Worm (Caenorhabditis elegans) whole organism, late embryonic: ENCODE results near the gene nspa-10.
A peak's percentile ranks its signal among the peaks of the same experiment; 100 is the strongest.

Experiments used
- C08G9.2 ChIP-seq: sonication (generic microtip); optimal IDR thresholded peaks from 2 replicates; lab custom pipeline; 2016; ENCODE audit warnings: mild to moderate bottlenecking, missing genetic modification characterization, moderate library complexity, missing compliant biosample characterization
- F13H6.1 ChIP-seq: sonication (generic microtip); optimal IDR thresholded peaks from 2 replicates; lab custom pipeline; 2016; ENCODE audit warnings: missing genetic modification characterization, missing compliant biosample characterization
- K09A11.1 ChIP-seq: sonication (generic microtip); optimal IDR thresholded peaks from 2 replicates; lab custom pipeline; 2017; ENCODE audit warnings: antibody characterized with exemption, mild to moderate bottlenecking, missing genetic modification characterization, missing compliant biosample characterization; ENCODE audit not compliant: insufficient read depth
- Y22D7AL.16 ChIP-seq: sonication (generic microtip); optimal IDR thresholded peaks from 2 replicates; lab custom pipeline; 2016; ENCODE audit warnings: missing genetic modification characterization, missing compliant biosample characterization
- ceh-18 ChIP-seq: sonication (generic microtip); optimal IDR thresholded peaks from 2 replicates; lab custom pipeline; 2016; ENCODE audit warnings: missing genetic modification characterization, missing compliant biosample characterization
- ceh-19 ChIP-seq: fragments of 200-800 bp; sonication (Bioruptor generic); optimal IDR thresholded peaks from 2 replicates; lab custom pipeline; 2018; ENCODE audit warnings: mild to moderate bottlenecking, missing genetic modification characterization, missing compliant biosample characterization
- ceh-2 ChIP-seq: sonication (generic microtip); optimal IDR thresholded peaks from 2 replicates; lab custom pipeline; 2016; ENCODE audit warnings: missing genotype, missing genetic modification characterization, missing compliant biosample characterization
- ceh-30 ChIP-seq: fragments of 150-350 bp; optimal IDR thresholded peaks from 2 replicates; lab custom pipeline; 2014; ENCODE audit warnings: missing biosample characterization, missing genetic modification characterization
- ceh-31 ChIP-seq: sonication (generic microtip); optimal IDR thresholded peaks from 2 replicates; lab custom pipeline; 2016; ENCODE audit warnings: missing genetic modification characterization, missing compliant biosample characterization
- ceh-45 ChIP-seq: fragments of 200-800 bp; sonication (Bioruptor generic); IDR thresholded peaks from 2 replicates; pipeline ENCODE4 v1.3.6; 2022; ENCODE audit warnings: missing genetic modification reagents, missing genetic modification characterization, missing compliant biosample characterization
- ceh-48 ChIP-seq: sonication (generic microtip); optimal IDR thresholded peaks from 2 replicates; lab custom pipeline; 2016; ENCODE audit warnings: missing genetic modification characterization, inconsistent platforms, missing compliant biosample characterization
- ceh-9 ChIP-seq: sonication (generic microtip); optimal IDR thresholded peaks from 2 replicates; lab custom pipeline; 2016; ENCODE audit warnings: mild to moderate bottlenecking, missing genetic modification characterization, inconsistent platforms, missing compliant biosample characterization
- che-1 ChIP-seq: sonication (generic microtip); optimal IDR thresholded peaks from 2 replicates; lab custom pipeline; 2016; ENCODE audit warnings: mild to moderate bottlenecking, missing genetic modification characterization, missing compliant biosample characterization
- dmd-4 ChIP-seq: sonication (generic microtip); optimal IDR thresholded peaks from 2 replicates; lab custom pipeline; 2016; ENCODE audit warnings: borderline replicate concordance, missing genetic modification characterization, missing compliant biosample characterization
- elt-2 ChIP-seq: sonication (generic microtip); optimal IDR thresholded peaks from 2 replicates; lab custom pipeline; 2016; ENCODE audit warnings: missing genetic modification reagents, missing genetic modification characterization, missing compliant biosample characterization
- elt-4 ChIP-seq: sonication (generic microtip); optimal IDR thresholded peaks from 2 replicates; lab custom pipeline; 2016; ENCODE audit warnings: missing genetic modification characterization, missing compliant biosample characterization
- ets-4 ChIP-seq: sonication (generic microtip); optimal IDR thresholded peaks from 2 replicates; lab custom pipeline; 2016; ENCODE audit warnings: missing genetic modification characterization, missing compliant biosample characterization
- eyg-1 ChIP-seq: sonication (generic microtip); optimal IDR thresholded peaks from 2 replicates; lab custom pipeline; 2016; ENCODE audit warnings: missing genotype, missing genetic modification characterization, missing compliant biosample characterization
- fkh-10 ChIP-seq: fragments of 150-350 bp; optimal IDR thresholded peaks from 2 replicates; lab custom pipeline; 2014; ENCODE audit warnings: missing biosample characterization, missing genetic modification reagents, missing genetic modification characterization
- hlh-13 ChIP-seq: fragments of 200-800 bp; sonication (Bioruptor generic); optimal IDR thresholded peaks from 2 replicates; lab custom pipeline; 2018; ENCODE audit warnings: mild to moderate bottlenecking, missing genetic modification characterization, missing compliant biosample characterization
- hlh-15 ChIP-seq: sonication (generic microtip); optimal IDR thresholded peaks from 2 replicates; lab custom pipeline; 2016; ENCODE audit warnings: missing genetic modification characterization, missing compliant biosample characterization
- hlh-8 ChIP-seq: sonication (generic microtip); optimal IDR thresholded peaks from 2 replicates; lab custom pipeline; 2016; ENCODE audit warnings: missing genotype, missing genetic modification characterization, missing compliant biosample characterization
- nfya-1 ChIP-seq: sonication (generic microtip); optimal IDR thresholded peaks from 2 replicates; lab custom pipeline; 2017; ENCODE audit warnings: missing genetic modification characterization, mild to moderate bottlenecking, missing compliant biosample characterization, antibody characterized with exemption, moderate library complexity
- nhr-11 ChIP-seq: fragments of 150-350 bp; optimal IDR thresholded peaks from 2 replicates; lab custom pipeline; 2014; ENCODE audit warnings: missing biosample characterization, missing genetic modification characterization
- nhr-232 ChIP-seq: sonication (generic microtip); optimal IDR thresholded peaks from 2 replicates; lab custom pipeline; 2016; ENCODE audit warnings: missing genetic modification characterization, missing compliant biosample characterization
- npax-4 ChIP-seq: sonication (generic microtip); optimal IDR thresholded peaks from 2 replicates; lab custom pipeline; 2016; ENCODE audit warnings: missing genetic modification characterization, missing compliant biosample characterization
- pha-2 ChIP-seq: sonication (generic microtip); optimal IDR thresholded peaks from 2 replicates; lab custom pipeline; 2017; ENCODE audit warnings: mild to moderate bottlenecking, missing genetic modification characterization, missing compliant biosample characterization
- pha-4 ChIP-seq: fragments of 150-350 bp; optimal IDR thresholded peaks from 2 replicates; lab custom pipeline; 2018; ENCODE audit warnings: missing biosample characterization, missing genetic modification reagents, missing genetic modification characterization
- pqm-1 ChIP-seq: sonication (generic microtip); optimal IDR thresholded peaks from 2 replicates; lab custom pipeline; 2016; ENCODE audit warnings: missing genetic modification characterization, missing compliant biosample characterization
- sox-2 ChIP-seq: fragments of 200-800 bp; sonication (Bioruptor generic); IDR thresholded peaks from 2 replicates; pipeline ENCODE4 v1.3.6; 2022; ENCODE audit warnings: missing genetic modification reagents, missing genetic modification characterization, missing compliant biosample characterization
- sox-4 ChIP-seq: sonication (generic microtip); optimal IDR thresholded peaks from 2 replicates; lab custom pipeline; 2017; ENCODE audit warnings: mild to moderate bottlenecking, missing genetic modification characterization, inconsistent platforms, missing compliant biosample characterization
- tbx-7 ChIP-seq: sonication (generic microtip); optimal IDR thresholded peaks from 2 replicates; lab custom pipeline; 2016; ENCODE audit warnings: missing genotype, missing genetic modification characterization, missing compliant biosample characterization
- ttx-3 ChIP-seq: sonication (generic microtip); optimal IDR thresholded peaks from 2 replicates; lab custom pipeline; 2016; ENCODE audit warnings: missing genetic modification reagents, missing genetic modification characterization, missing compliant biosample characterization
- unc-3 ChIP-seq, 2 experiments: fragments of 200-800 bp in 1 of 2; sonication (Bioruptor generic) in 1 of 2; sonication (generic microtip) in 1 of 2; conservative IDR thresholded peaks in 1 of 2; optimal IDR thresholded peaks in 1 of 2; 2 replicates each; pipeline versions ENCODE4 v1.3.6 to Lab custom; 2016 to 2022; ENCODE audit warnings: missing compliant biosample characterization in 2 of 2, missing genetic modification characterization in 2 of 2, missing genetic modification reagents in 1 of 2
- unc-42 ChIP-seq: sonication (generic microtip); optimal IDR thresholded peaks from 2 replicates; lab custom pipeline; 2016; ENCODE audit warnings: missing genotype, missing genetic modification characterization, missing compliant biosample characterization
- unc-86 ChIP-seq: sonication (generic microtip); optimal IDR thresholded peaks from 2 replicates; lab custom pipeline; 2016; ENCODE audit warnings: missing genetic modification characterization, missing compliant biosample characterization

Gene nspa-10

DNA sequence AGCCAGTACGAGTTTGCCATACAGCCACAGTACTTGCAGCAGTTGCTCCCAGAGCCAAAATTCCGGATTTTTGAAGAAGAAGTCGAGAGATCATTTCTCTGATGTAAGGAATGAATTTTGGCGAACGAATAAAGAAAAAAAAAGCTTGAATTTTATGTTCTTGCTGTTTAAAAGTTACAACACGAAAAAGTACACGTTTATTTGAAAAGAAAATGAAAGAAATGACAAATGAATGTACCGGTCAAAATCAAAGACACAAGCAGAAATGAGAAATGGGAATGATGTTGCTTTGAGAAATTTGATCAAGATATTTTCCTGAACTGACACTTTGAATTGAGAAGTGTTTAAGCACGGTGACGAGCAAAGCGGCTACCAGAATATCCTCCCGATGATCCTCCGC is 9.0 kb downstream of the nspa-10 start, which contains the start of gene Y50E8A.6:
TSS of gene Y50E8A.6 (minus strand) at position 101 of the 400 bp plus-strand sequence.
- TF ChIP-seq nhr-11 (tag; lab: Kevin White, UChicago) = no peak
- TF ChIP-seq ceh-30 (tag; lab: Kevin White, UChicago) = no peak
- no peak for TF ChIP-seq pha-4 (tag; lab: Kevin White, UChicago)
- no peak for TF ChIP-seq npax-4

DNA sequence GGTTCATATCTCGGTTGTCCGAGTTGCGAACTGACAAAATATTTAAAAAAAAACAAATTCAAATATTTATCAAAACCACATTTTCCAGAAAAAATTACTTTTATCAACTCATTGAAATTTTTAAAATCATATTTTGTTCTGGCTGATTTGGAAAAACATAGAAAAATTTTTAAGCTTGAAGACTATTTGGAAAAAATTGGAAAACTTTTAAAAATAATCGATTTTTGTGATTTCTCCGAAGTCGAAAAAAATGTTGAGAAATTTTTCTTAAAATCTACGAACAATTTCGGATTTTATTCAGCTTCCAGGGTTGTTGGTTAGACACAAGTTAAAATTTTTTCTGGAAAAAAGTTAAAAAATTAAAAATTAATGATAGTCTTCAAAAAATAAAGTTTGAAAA is 13.4 kb downstream of the nspa-10 start, which contains the start of gene Y50E8A.5:
TSS of gene Y50E8A.5 (minus strand) at position 101 of the 400 bp plus-strand sequence.
- TF ChIP-seq elt-4 (tag; lab: Kevin White, UChicago) = no peak
- TF ChIP-seq che-1 = no peak
- no peak for TF ChIP-seq ceh-18 (tag; lab: Kevin White, UChicago)
- no peak for TF ChIP-seq ceh-48
- TF ChIP-seq unc-86 (tag; lab: Kevin White, UChicago) = no peak

DNA sequence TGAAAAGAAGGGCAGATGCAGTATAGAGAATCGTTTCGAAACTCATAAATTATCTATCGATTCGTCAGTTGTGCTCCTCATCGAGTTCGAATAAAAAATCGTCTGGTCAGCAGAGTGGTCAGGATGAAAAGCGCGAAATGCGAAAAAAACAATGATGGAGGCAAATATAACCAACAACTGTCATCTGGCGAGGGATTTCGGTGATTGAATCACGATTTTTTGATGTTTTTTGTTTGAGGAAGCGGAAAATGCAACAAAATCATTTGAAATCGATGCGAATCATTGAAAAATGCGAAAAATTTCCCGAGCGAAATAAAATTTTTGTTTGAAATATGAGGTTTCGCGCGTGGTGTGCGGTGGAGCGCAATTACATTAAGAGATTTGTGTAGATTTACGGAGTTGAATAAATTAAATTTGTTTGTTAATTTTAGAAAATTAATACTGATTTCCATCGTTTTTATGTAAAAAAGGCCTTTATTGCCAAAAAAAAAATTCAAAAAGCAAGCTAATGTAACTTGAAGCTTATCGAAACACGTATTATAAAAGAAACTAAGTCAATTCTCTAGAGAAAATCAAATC is 16.0 kb downstream of the nspa-10 start, which contains the start of gene unc-61:
TSS of gene unc-61 (minus strand) at position 51 of the 579 bp plus-strand sequence.
- TF ChIP-seq nhr-232 (tag; lab: Kevin White, UChicago) (no peak), ceh-45 (no peak), hlh-8 (tag; lab: Kevin White, UChicago) (no peak), unc-42 (peak; percentile 90), eyg-1 (tag; lab: Kevin White, UChicago) (no peak)

DNA sequence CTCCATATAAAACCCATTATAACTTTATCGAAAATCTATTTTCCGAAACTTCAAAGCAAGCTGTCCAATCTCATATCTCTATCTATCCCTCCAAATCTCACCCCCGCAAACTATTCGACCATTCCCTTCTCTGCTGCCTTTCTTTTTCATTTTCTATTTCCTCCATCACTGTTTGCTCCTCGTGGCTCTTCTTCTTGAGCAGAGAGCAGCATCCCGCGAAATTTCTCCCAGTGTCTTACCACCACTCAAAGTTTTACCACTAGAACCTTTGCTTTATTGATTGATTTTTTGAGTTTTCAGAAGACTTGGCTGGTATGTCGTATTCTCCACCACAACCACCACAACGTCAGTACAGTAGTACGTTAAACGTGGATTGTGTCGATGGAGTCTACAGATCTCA is 20.9 kb downstream of the nspa-10 start, which contains the start of gene oig-3:
TSS of gene oig-3 (plus strand) at position 301 of the 400 bp plus-strand sequence.
- TF ChIP-seq ets-4 (no peak), ceh-19 (GFP tag; lab: Kevin White, UChicago) (no peak), ceh-9 (tag; lab: Kevin White, UChicago) (no peak), fkh-10 (GFP tag; lab: Kevin White, UChicago) (no peak), elt-2 (no peak), hlh-15 (tag; lab: Kevin White, UChicago) (no peak), Y22D7AL.16 (tag; lab: Kevin White, UChicago) (no peak), nfya-1 (tag; lab: Kevin White, UChicago) (no peak)

DNA sequence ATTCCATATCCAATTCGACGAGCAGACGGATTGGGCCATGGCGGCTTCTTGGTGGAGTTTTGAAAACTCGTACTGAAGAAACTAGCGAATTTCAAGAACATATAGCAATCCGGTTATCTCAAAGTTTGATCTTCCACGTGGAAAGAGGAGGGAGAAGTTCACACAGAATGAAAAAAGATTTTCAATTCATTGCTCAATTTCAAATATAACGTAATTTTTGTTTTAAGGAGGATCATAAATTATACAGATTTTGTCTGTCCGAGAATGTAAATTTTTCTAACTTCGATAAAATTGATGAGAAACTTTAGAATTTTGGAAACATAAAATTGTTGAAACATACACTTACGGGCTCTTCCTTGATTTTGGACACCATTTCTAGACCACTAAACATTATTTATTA is 21.5 kb downstream of the nspa-10 start, which contains the start of gene Y50E8A.2:
TSS of gene Y50E8A.2 (minus strand) at position 101 of the 400 bp plus-strand sequence.
- no peak for TF ChIP-seq unc-42
- no peak for TF ChIP-seq elt-4 (tag; lab: Kevin White, UChicago)
- no peak for TF ChIP-seq ceh-18 (tag; lab: Kevin White, UChicago)
- no peak for TF ChIP-seq fkh-10 (GFP tag; lab: Kevin White, UChicago)
- TF ChIP-seq sox-4 = no peak
- no peak for TF ChIP-seq ceh-2 (tag; lab: Kevin White, UChicago)
- no peak for TF ChIP-seq hlh-15 (tag; lab: Kevin White, UChicago)
- TF ChIP-seq nhr-232 (tag; lab: Kevin White, UChicago) = no peak
- no peak for TF ChIP-seq nhr-11 (tag; lab: Kevin White, UChicago)
- no peak for TF ChIP-seq ceh-45
- TF ChIP-seq eyg-1 (tag; lab: Kevin White, UChicago) = no peak
- TF ChIP-seq C08G9.2 (tag; lab: Kevin White, UChicago) = no peak
- TF ChIP-seq ceh-48 = no peak
- TF ChIP-seq tbx-7 (tag; lab: Kevin White, UChicago) = no peak
- no peak for TF ChIP-seq dmd-4 (tag; lab: Kevin White, UChicago)
- TF ChIP-seq pha-2 = no peak
- no peak for TF ChIP-seq ttx-3 (tag; lab: Kevin White, UChicago)

DNA sequence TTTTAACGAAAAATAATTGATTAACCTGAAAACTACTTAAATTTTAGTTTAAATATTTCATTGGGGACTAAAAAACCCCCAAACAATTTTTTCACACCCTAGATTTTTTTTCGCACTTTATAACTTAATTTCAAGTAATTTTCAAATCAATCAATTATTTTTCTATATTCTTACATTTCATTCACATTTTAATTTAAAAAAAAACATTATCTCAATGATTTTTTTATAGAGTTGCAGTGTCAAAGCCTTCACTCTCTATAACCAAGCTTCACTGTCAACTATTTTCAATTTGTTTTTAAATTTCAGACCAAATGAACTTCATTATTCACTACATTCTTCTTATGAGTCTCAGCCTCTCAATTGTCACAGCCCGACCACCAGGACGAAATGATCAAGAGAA is 23.7 kb downstream of the nspa-10 start, which contains the start of gene Y50E8A.1:
TSS of gene Y50E8A.1 (plus strand) at position 301 of the 400 bp plus-strand sequence.
- TF ChIP-seq F13H6.1 (tag; lab: Kevin White, UChicago) (no peak), sox-2 (GFP tag; lab: Robert Waterston, UW) (no peak), nhr-232 (tag; lab: Kevin White, UChicago) (no peak), hlh-15 (tag; lab: Kevin White, UChicago) (no peak), pqm-1 (tag; lab: Kevin White, UChicago) (no peak), ceh-9 (tag; lab: Kevin White, UChicago) (no peak), unc-3 (GFP tag; conservative IDR thresholded peaks at IDR 0.05; lab: Robert Waterston, UW) (no peak), unc-3 (tag; optimal IDR thresholded peaks at IDR 0.05; lab: Kevin White, UChicago) (no peak), hlh-13 (GFP tag; lab: Kevin White, UChicago) (no peak), ceh-31 (tag; lab: Kevin White, UChicago) (no peak), K09A11.1 (tag; lab: Kevin White, UChicago) (no peak), hlh-8 (tag; lab: Kevin White, UChicago) (no peak)
